Worm (Caenorhabditis elegans): ENCODE results near the gene F20E11.18.

Gene F20E11.18

DNA sequence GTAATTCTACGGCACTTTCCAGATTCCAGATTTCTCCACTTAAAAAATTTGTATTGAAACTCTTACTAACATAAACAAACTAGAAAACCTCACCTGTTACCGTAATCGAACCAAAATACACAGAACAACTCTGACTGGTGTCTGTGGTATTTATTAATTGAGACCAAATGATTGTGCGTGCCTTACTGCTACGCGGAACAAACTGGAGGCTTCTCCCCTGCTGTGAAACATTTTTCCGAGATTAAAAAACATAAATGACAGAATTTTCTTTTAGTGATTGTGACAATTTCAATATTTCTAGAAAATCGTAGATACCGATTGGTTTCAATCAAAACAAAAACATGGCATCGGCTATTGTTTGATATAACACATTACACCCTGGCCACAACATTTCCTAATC lies 13.4 kb upstream of the F20E11.18 start:
- TF ChIP-seq tbx-9 (tag; optimal IDR thresholded peaks at IDR 0.05; ENCODE audit: borderline replicate concordance) (no peak), nhr-90 (tag; optimal IDR thresholded peaks at IDR 0.05) (no peak), egl-44 (GFP tag; IDR thresholded peaks at IDR 0.05) (no peak), B0019.2 (GFP tag; conservative IDR thresholded peaks at IDR 0.05) (no peak), pbrm-1 (GFP tag; IDR thresholded peaks at IDR 0.05) (no peak), ztf-3 (GFP tag; optimal IDR thresholded peaks at IDR 0.05) (no peak), F57C9.4 (tag; optimal IDR thresholded peaks at IDR 0.05) (no peak), aptf-3 (GFP tag; IDR thresholded peaks at IDR 0.05) (no peak), lag-1 (GFP tag; IDR thresholded peaks at IDR 0.05) (no peak), D2030.7 (GFP tag; IDR thresholded peaks at IDR 0.05) (no peak), akir-1 (GFP tag; optimal IDR thresholded peaks at IDR 0.05) (no peak), cebp-1 (GFP tag; IDR thresholded peaks at IDR 0.05) (no peak), cebp-1 (tag; optimal IDR thresholded peaks at IDR 0.05) (no peak)

DNA sequence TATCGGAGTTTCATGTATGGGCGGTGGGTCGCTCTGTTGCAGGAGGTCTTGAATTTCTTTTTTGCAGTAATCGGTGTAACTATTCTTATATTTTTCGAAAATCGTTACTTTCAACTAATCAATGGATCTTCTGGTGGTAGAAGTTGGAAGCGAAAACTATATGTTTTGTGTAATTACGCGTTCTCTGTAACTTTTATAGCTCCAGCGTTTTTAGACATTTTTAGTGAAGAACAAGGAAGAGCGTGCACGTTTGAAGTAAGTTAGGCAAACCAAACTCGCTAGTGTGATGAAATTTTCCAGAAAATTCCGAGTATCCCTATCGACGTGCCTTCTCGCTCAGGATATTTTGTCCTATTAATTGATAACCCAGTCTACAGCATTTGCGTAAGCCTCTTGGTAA lies 3.0 kb upstream of the F20E11.18 start, which contains the start of gene srh-154:
srh-154 (plus strand) TSS at position 301 of the 400 bp plus-strand sequence.
- TF ChIP-seq F49E8.2 (tag; optimal IDR thresholded peaks at IDR 0.05; ENCODE audit: insufficient read depth) (no peak), nfyb-1 (GFP tag; IDR thresholded peaks at IDR 0.05) (no peak), ets-4 (GFP tag; optimal IDR thresholded peaks at IDR 0.05) (no peak), B0035.1 (tag; optimal IDR thresholded peaks at IDR 0.05) (no peak), ama-1 (optimal IDR thresholded peaks at IDR 0.05) (no peak), ama-1 (GFP tag; optimal IDR thresholded peaks at IDR 0.05) (no peak), bed-2 (GFP tag; IDR thresholded peaks at IDR 0.05) (no peak), snpc-1.3 (tag; optimal IDR thresholded peaks at IDR 0.05; ENCODE audit: insufficient read depth) (no peak), mes-4 (tag; optimal IDR thresholded peaks at IDR 0.05) (no peak), egl-18 (GFP tag; IDR thresholded peaks at IDR 0.05) (no peak), ZK185.1 (tag; optimal IDR thresholded peaks at IDR 0.05; ENCODE audit: poor library complexity, severe bottlenecking) (no peak), K12H6.12 (tag; optimal IDR thresholded peaks at IDR 0.05) (no peak), nhr-179 (tag; optimal IDR thresholded peaks at IDR 0.05) (no peak), D2030.7 (GFP tag; IDR thresholded peaks at IDR 0.05) (no peak), mel-28 (tag; optimal IDR thresholded peaks at IDR 0.05; ENCODE audit: borderline replicate concordance) (no peak)

DNA sequence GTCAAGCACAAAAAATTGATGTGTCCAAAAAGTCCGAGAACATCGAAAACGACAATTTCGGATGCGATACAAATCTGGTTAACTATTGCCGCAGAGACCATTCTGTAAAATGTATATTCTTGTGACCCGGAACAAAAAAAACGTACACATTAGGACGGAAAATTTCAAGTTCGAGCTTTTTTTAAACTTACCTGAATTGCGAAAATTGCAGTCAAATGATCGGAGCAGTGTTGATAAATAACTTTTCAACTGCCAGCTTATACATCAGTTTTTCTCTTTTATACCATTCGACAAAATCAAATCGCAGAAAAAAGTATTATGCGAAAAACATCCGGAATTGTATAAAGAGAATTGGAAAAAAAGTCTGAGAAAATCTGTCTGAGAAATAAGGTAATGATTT lies 1.9 kb upstream of the F20E11.18 start, which contains the start of gene srsx-2:
srsx-2 (minus strand) TSS at position 101 of the 400 bp plus-strand sequence.
- TF ChIP-seq D2030.7 (GFP tag; IDR thresholded peaks at IDR 0.05) (no peak), zfh-2 (GFP tag; conservative IDR thresholded peaks at IDR 0.05) (no peak), aptf-3 (GFP tag; IDR thresholded peaks at IDR 0.05) (no peak), lir-1 (GFP tag; conservative IDR thresholded peaks at IDR 0.05) (no peak), hrde-1 (tag; optimal IDR thresholded peaks at IDR 0.05; ENCODE audit: borderline replicate concordance) (no peak), K11D2.4 (GFP tag; IDR thresholded peaks at IDR 0.05) (no peak)

DNA sequence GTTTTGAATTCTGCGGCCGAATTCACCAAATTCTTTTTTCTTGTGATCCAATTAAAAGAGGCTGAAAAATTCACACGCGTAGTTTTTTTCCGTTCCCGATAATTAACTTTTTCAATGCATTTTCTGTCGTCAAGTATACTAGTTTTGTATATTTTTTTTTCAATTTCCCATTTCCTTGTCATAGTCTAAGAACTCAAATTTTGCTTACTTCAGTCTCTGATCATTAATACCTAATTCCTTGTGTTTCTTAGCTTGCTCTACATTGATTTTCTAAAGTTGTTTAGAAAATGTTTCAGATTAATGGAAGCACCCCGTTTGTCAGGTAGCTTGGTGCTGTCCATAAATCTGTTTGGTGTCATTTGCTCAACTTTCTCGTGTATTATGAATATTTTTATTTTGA lies 5.5 kb downstream of the F20E11.18 start, which contains the start of gene srbc-27:
srbc-27 (plus strand) TSS at position 301 of the 400 bp plus-strand sequence.
- TF ChIP-seq ztf-22 (GFP tag; optimal IDR thresholded peaks at IDR 0.05) (no peak), ztf-3 (GFP tag; optimal IDR thresholded peaks at IDR 0.05) (no peak), C06A6.2 (GFP tag; conservative IDR thresholded peaks at IDR 0.05) (no peak), dpff-1 (tag; optimal IDR thresholded peaks at IDR 0.05) (no peak), snpc-4 (GFP tag; optimal IDR thresholded peaks at IDR 0.05) (no peak), snpc-4 (tag; optimal IDR thresholded peaks at IDR 0.05) (no peak)

Measured in whole organism, young adult.